Fruit fly (Drosophila melanogaster) whole organism, embryonic: ENCODE data around the gene Best4.
A peak's percentile ranks its signal among the peaks of the same experiment; 100 is the strongest.

Experiments used
- Ada2b ChIP-seq: fragments of 200-800 bp; sonication (Bioruptor generic); IDR thresholded peaks from 2 replicates; pipeline ENCODE4 v1.3.6; 2022; ENCODE audit warnings: missing biosample characterization, missing genetic modification characterization
- Antp ChIP-seq: fragments of 200-800 bp; sonication (Bioruptor generic); optimal IDR thresholded peaks from 3 replicates; lab custom pipeline; 2016; ENCODE audit warnings: missing biosample characterization, missing genetic modification characterization
- Blimp-1 ChIP-seq: fragments of 200-800 bp; sonication (Bioruptor generic); optimal IDR thresholded peaks from 3 replicates; lab custom pipeline; 2018; ENCODE audit warnings: missing biosample characterization, missing genetic modification characterization, mild to moderate bottlenecking, moderate library complexity, missing genetic modification reagents
- CG10209 ChIP-seq: fragments of 200-800 bp; sonication (Bioruptor generic); optimal IDR thresholded peaks from 3 replicates; lab custom pipeline; 2017; ENCODE audit warnings: missing biosample characterization, mild to moderate bottlenecking, missing genetic modification characterization, missing genetic modification reagents
- CG11247 ChIP-seq: fragments of 200-800 bp; sonication (Bioruptor generic); IDR thresholded peaks from 2 replicates; pipeline ENCODE4 v1.3.6; 2022; ENCODE audit warnings: missing biosample characterization, missing genetic modification characterization
- CG11723 ChIP-seq: fragments of 200-800 bp; sonication (Bioruptor generic); optimal IDR thresholded peaks from 2 replicates; lab custom pipeline; 2017; ENCODE audit warnings: missing biosample characterization, mild to moderate bottlenecking, missing genetic modification characterization
- CG12236 ChIP-seq: fragments of 200-800 bp; sonication (Bioruptor generic); optimal IDR thresholded peaks from 2 replicates; lab custom pipeline; 2016; ENCODE audit warnings: missing biosample characterization, missing genetic modification characterization
- CG12299 ChIP-seq: fragments of 200-800 bp; sonication (Bioruptor generic); optimal IDR thresholded peaks from 2 replicates; lab custom pipeline; 2018; ENCODE audit warnings: missing biosample characterization, mild to moderate bottlenecking, missing genetic modification characterization
- CG14710 ChIP-seq: fragments of 200-800 bp; sonication (Bioruptor generic); optimal IDR thresholded peaks from 3 replicates; lab custom pipeline; 2019; ENCODE audit warnings: missing biosample characterization, mild to moderate bottlenecking, missing genetic modification characterization, moderate library complexity
- CG14860 ChIP-seq: fragments of 200-800 bp; sonication (Bioruptor generic); IDR thresholded peaks from 3 replicates; pipeline ENCODE4 v1.3.6; 2022; ENCODE audit warnings: missing biosample characterization, missing genetic modification characterization; ENCODE audit not compliant: partially characterized antibody
- CG15696 ChIP-seq: fragments of 200-800 bp; sonication (Bioruptor generic); optimal IDR thresholded peaks from 2 replicates; lab custom pipeline; 2019; ENCODE audit warnings: missing biosample characterization, mild to moderate bottlenecking, missing genetic modification characterization, moderate library complexity
- CG1603 ChIP-seq: fragments of 200-800 bp; sonication (Bioruptor generic); optimal IDR thresholded peaks from 2 replicates; lab custom pipeline; 2019; ENCODE audit warnings: missing biosample characterization, mild to moderate bottlenecking, missing genetic modification characterization, moderate library complexity
- CG16863 ChIP-seq: fragments of 200-800 bp; sonication (Bioruptor generic); optimal IDR thresholded peaks from 3 replicates; lab custom pipeline; 2016; ENCODE audit warnings: missing biosample characterization, missing genetic modification characterization
- CG18262 ChIP-seq: fragments of 200-800 bp; optimal IDR thresholded peaks from 3 replicates; lab custom pipeline; 2019; ENCODE audit warnings: missing biosample characterization, mild to moderate bottlenecking, missing genetic modification characterization, moderate library complexity
- CG2116 ChIP-seq: fragments of 200-800 bp; sonication (Bioruptor generic); optimal IDR thresholded peaks from 3 replicates; lab custom pipeline; 2018; ENCODE audit warnings: missing biosample characterization, mild to moderate bottlenecking, missing genetic modification characterization
- CG2712 ChIP-seq: fragments of 200-800 bp; optimal IDR thresholded peaks from 3 replicates; lab custom pipeline; 2019; ENCODE audit warnings: missing biosample characterization, mild to moderate bottlenecking, missing genetic modification characterization, moderate library complexity
- CG4404 ChIP-seq: fragments of 200-800 bp; sonication (Bioruptor generic); IDR thresholded peaks from 2 replicates; pipeline ENCODE4 v1.3.6; 2022; ENCODE audit warnings: missing biosample characterization, missing genetic modification characterization
- CG8281 ChIP-seq: fragments of 200-800 bp; sonication (Bioruptor generic); optimal IDR thresholded peaks from 2 replicates; lab custom pipeline; 2018; ENCODE audit warnings: missing biosample characterization, mild to moderate bottlenecking, missing genetic modification characterization, moderate library complexity
- CG8388 ChIP-seq: fragments of 200-800 bp; sonication (Bioruptor generic); optimal IDR thresholded peaks from 2 replicates; lab custom pipeline; 2019; ENCODE audit warnings: missing biosample characterization, mild to moderate bottlenecking, missing genetic modification characterization, moderate library complexity
- D19A ChIP-seq: fragments of 200-800 bp; optimal IDR thresholded peaks from 3 replicates; lab custom pipeline; 2019; ENCODE audit warnings: missing biosample characterization, mild to moderate bottlenecking, missing genetic modification characterization, moderate library complexity
- D19B ChIP-seq: fragments of 200-800 bp; sonication (Bioruptor generic); optimal IDR thresholded peaks from 2 replicates; lab custom pipeline; 2017; ENCODE audit warnings: missing biosample characterization, mild to moderate bottlenecking, missing genetic modification characterization
- Ets65A ChIP-seq: fragments of 200-800 bp; sonication (Bioruptor generic); peaks from one replicate; lab custom pipeline; 2016; ENCODE audit warnings: missing biosample characterization, missing genetic modification characterization
- Hmx ChIP-seq: fragments of 200-800 bp; sonication (Bioruptor generic); optimal IDR thresholded peaks from 2 replicates; lab custom pipeline; 2016; ENCODE audit warnings: missing biosample characterization, missing genetic modification characterization
- Hr78 ChIP-seq, 2 experiments: fragments of 200-800 bp in 1 of 2; fragments of >200 bp in 1 of 2; sonication (Bioruptor generic) in 1 of 2; optimal IDR thresholded peaks; 2 replicates each; lab custom pipeline; 2017 to 2019; ENCODE audit warnings: missing biosample characterization in 2 of 2, missing genetic modification characterization in 2 of 2, mild to moderate bottlenecking in 1 of 2, moderate library complexity in 1 of 2
- Hsf ChIP-seq: fragments of 200-800 bp; sonication (Bioruptor generic); optimal IDR thresholded peaks from 3 replicates; lab custom pipeline; 2016; ENCODE audit warnings: missing biosample characterization, missing genetic modification characterization
- Jarid2 ChIP-seq: fragments of 200-800 bp; sonication (Bioruptor generic); optimal IDR thresholded peaks from 3 replicates; lab custom pipeline; 2017; ENCODE audit warnings: mild to moderate bottlenecking, missing biosample characterization, missing genetic modification reagents, missing genetic modification characterization
- Max ChIP-seq: fragments of 200-800 bp; sonication (Bioruptor generic); optimal IDR thresholded peaks from 2 replicates; lab custom pipeline; 2016; ENCODE audit warnings: missing biosample characterization, mild to moderate bottlenecking, missing genetic modification characterization
- Mes4 ChIP-seq: fragments of 200-800 bp; sonication (Bioruptor generic); optimal IDR thresholded peaks from 2 replicates; lab custom pipeline; 2016; ENCODE audit warnings: missing biosample characterization, missing genetic modification characterization
- NFAT ChIP-seq: fragments of 200-800 bp; sonication (Bioruptor generic); IDR thresholded peaks from 2 replicates; pipeline ENCODE4 v1.3.6; 2022; ENCODE audit warnings: missing biosample characterization, missing genetic modification characterization
- Vsx1 ChIP-seq: fragments of 200-800 bp; sonication (Bioruptor generic); optimal IDR thresholded peaks from 2 replicates; lab custom pipeline; 2017; ENCODE audit warnings: missing biosample characterization, mild to moderate bottlenecking, missing genetic modification characterization, missing genetic modification reagents
- chif ChIP-seq, 2 experiments: fragments of 200-800 bp; sonication (Bioruptor generic); optimal IDR thresholded peaks; 3 replicates each; lab custom pipeline; 2016; ENCODE audit warnings: missing biosample characterization in 2 of 2, missing genetic modification characterization in 2 of 2
- crol ChIP-seq: fragments of 200-800 bp; sonication (Bioruptor generic); IDR thresholded peaks from 2 replicates; pipeline ENCODE4 v1.3.6; 2022; ENCODE audit warnings: missing biosample characterization, missing genetic modification characterization
- dpn ChIP-seq, 2 experiments: fragments of 200-800 bp; sonication (Bioruptor generic); optimal IDR thresholded peaks; 3 replicates each; lab custom pipeline; 2016; ENCODE audit warnings: missing biosample characterization in 2 of 2, missing genetic modification characterization in 2 of 2
- fd102C ChIP-seq: fragments of 200-800 bp; sonication (Bioruptor generic); optimal IDR thresholded peaks from 2 replicates; lab custom pipeline; 2018; ENCODE audit warnings: missing biosample characterization, mild to moderate bottlenecking, missing genetic modification characterization, moderate library complexity
- fu2 ChIP-seq: fragments of 200-800 bp; sonication (Bioruptor generic); optimal IDR thresholded peaks from 2 replicates; lab custom pipeline; 2016; ENCODE audit warnings: missing biosample characterization, missing genetic modification characterization
- gem ChIP-seq: fragments of 200-800 bp; sonication (Bioruptor generic); optimal IDR thresholded peaks from 2 replicates; lab custom pipeline; 2019; ENCODE audit warnings: missing biosample characterization, mild to moderate bottlenecking, missing genetic modification characterization, moderate library complexity
- lmd ChIP-seq: fragments of 200-800 bp; sonication (Bioruptor generic); IDR thresholded peaks from 2 replicates; pipeline ENCODE4 v1.3.6; 2022; ENCODE audit warnings: missing biosample characterization, missing genetic modification characterization
- nom ChIP-seq: fragments of 200-800 bp; sonication (Bioruptor generic); optimal IDR thresholded peaks from 2 replicates; lab custom pipeline; 2017; ENCODE audit warnings: missing biosample characterization, missing genetic modification characterization, mild to moderate bottlenecking, moderate library complexity, missing genetic modification reagents
- odd ChIP-seq: fragments of 200-800 bp; sonication (Bioruptor generic); optimal IDR thresholded peaks from 2 replicates; lab custom pipeline; 2017; ENCODE audit warnings: missing biosample characterization, mild to moderate bottlenecking, missing genetic modification characterization
- phol ChIP-seq: fragments of 200-800 bp; sonication (Bioruptor generic); optimal IDR thresholded peaks from 3 replicates; lab custom pipeline; 2018; ENCODE audit warnings: missing biosample characterization, mild to moderate bottlenecking, missing genetic modification characterization, moderate library complexity
- prd ChIP-seq, 3 experiments: fragments of >200 bp in 2 of 3; fragments of 200-800 bp in 1 of 3; sonication (Bioruptor generic) in 1 of 3; optimal IDR thresholded peaks in 2 of 3; IDR thresholded peaks in 1 of 3; 2 replicates in 2 of 3; 3 replicates in 1 of 3; pipeline versions ENCODE4 v1.3.6 to Lab custom; 2017 to 2022; ENCODE audit warnings: missing biosample characterization in 1 of 3, missing genetic modification characterization in 1 of 3
- ro ChIP-seq: fragments of 200-800 bp; sonication (Bioruptor generic); IDR thresholded peaks from 2 replicates; pipeline ENCODE4 v1.3.6; 2022; ENCODE audit warnings: missing biosample characterization, missing genetic modification characterization
- sisA ChIP-seq: fragments of 200-800 bp; sonication (Bioruptor generic); IDR thresholded peaks from 2 replicates; pipeline ENCODE4 v1.3.6; 2022; ENCODE audit warnings: missing biosample characterization, missing genetic modification characterization
- stwl ChIP-seq: fragments of 200-800 bp; sonication (Bioruptor generic); optimal IDR thresholded peaks from 3 replicates; lab custom pipeline; 2018; ENCODE audit warnings: missing biosample characterization, mild to moderate bottlenecking, missing genetic modification characterization, moderate library complexity
- tgo ChIP-seq: fragments of 200-800 bp; sonication (Bioruptor generic); IDR thresholded peaks from 3 replicates; pipeline ENCODE4 v1.3.6; 2022; ENCODE audit warnings: missing biosample characterization, missing genetic modification characterization
- vfl ChIP-seq: fragments of 200-800 bp; sonication (Bioruptor generic); optimal IDR thresholded peaks from 2 replicates; lab custom pipeline; 2016; ENCODE audit warnings: missing biosample characterization, missing genetic modification characterization
- wdn ChIP-seq: fragments of 200-800 bp; sonication (Bioruptor generic); IDR thresholded peaks from 2 replicates; pipeline ENCODE4 v1.3.6; 2022; ENCODE audit warnings: missing biosample characterization, missing genetic modification characterization
- zen ChIP-seq: fragments of 200-800 bp; sonication (Bioruptor generic); optimal IDR thresholded peaks from 3 replicates; lab custom pipeline; 2018; ENCODE audit warnings: missing biosample characterization, mild to moderate bottlenecking, missing genetic modification characterization, moderate library complexity
- zf30C ChIP-seq: fragments of 200-800 bp; sonication (Bioruptor generic); optimal IDR thresholded peaks from 3 replicates; lab custom pipeline; 2018; ENCODE audit warnings: missing biosample characterization, mild to moderate bottlenecking, missing genetic modification characterization

Gene Best4

dm6 chr3L:15320241-15320640 is 21.5 kb downstream of the Best4 start (continued):
- no peak for TF ChIP-seq sisA (GFP tag; lab: Robert Waterston, UW)
- TF ChIP-seq CG11723, result no peak
- no peak for TF ChIP-seq nom (GFP tag; lab: Kevin White, UChicago)
- peak; percentile 38 for TF ChIP-seq fd102C
- peak; percentile 28 for TF ChIP-seq phol
- no peak for TF ChIP-seq odd (GFP tag; lab: Kevin White, UChicago)
- TF ChIP-seq tgo (GFP tag; lab: Robert Waterston, UW), result no peak
- no peak for TF ChIP-seq crol (GFP tag; lab: Robert Waterston, UW)
- peak; percentile 52 for TF ChIP-seq CG18262
- TF ChIP-seq Mes4 (GFP tag; lab: Kevin White, UChicago), result no peak
- no peak for TF ChIP-seq CG14860 (GFP tag; lab: Robert Waterston, UW)
- TF ChIP-seq Blimp-1 (GFP tag; lab: Kevin White, UChicago), result no peak
- peak; percentile 47; the same call in 1 of the 2 replicates for TF ChIP-seq CG4404 (GFP tag; lab: Robert Waterston, UW)
- TF ChIP-seq zen, result peak; percentile 6
- no peak for TF ChIP-seq D19B (GFP tag; lab: Kevin White, UChicago)
- no peak for TF ChIP-seq CG11247
- no peak for TF ChIP-seq CG10209 (GFP tag; lab: Kevin White, UChicago)
- no peak for TF ChIP-seq CG12236
- TF ChIP-seq CG15696, result peak; percentile 57
- TF ChIP-seq CG2116 (GFP tag; lab: Kevin White, UChicago), result no peak
- peak; percentile 32 for TF ChIP-seq gem (tag; lab: Kevin White, UChicago)
- no peak for TF ChIP-seq dpn (GFP tag; optimal IDR thresholded peaks at IDR 0.05; lab: Kevin White, UChicago)
- TF ChIP-seq Jarid2, result no peak
- TF ChIP-seq D19A, result peak; percentile 28
- no peak for TF ChIP-seq ro (GFP tag; lab: Robert Waterston, UW)
- no peak for TF ChIP-seq prd (optimal IDR thresholded peaks at IDR 0.05; lab: Kevin White, UChicago)
- peak; percentile 36; the same call in 2 of the 3 replicates for TF ChIP-seq prd (GFP tag; IDR thresholded peaks at IDR 0.05; lab: Robert Waterston, UW)
- TF ChIP-seq CG12299 (tag; lab: Kevin White, UChicago), result no peak
- no peak for TF ChIP-seq wdn (GFP tag; lab: Robert Waterston, UW)
- TF ChIP-seq stwl (tag; lab: Kevin White, UChicago), result peak; percentile 7
- TF ChIP-seq Vsx1 (GFP tag; lab: Kevin White, UChicago), result no peak
- no peak for TF ChIP-seq chif (GFP tag; optimal IDR thresholded peaks at IDR 0.05; lab: Kevin White, UChicago)
- no peak for TF ChIP-seq Hr78 (GFP tag; optimal IDR thresholded peaks at IDR 0.05; lab: Kevin White, UChicago)
- TF ChIP-seq Ets65A (GFP tag; lab: Kevin White, UChicago), result no peak
- peak; percentile 10 for TF ChIP-seq CG1603 (tag; lab: Kevin White, UChicago)
- TF ChIP-seq fu2 (GFP tag; lab: Kevin White, UChicago), result no peak
- TF ChIP-seq Max (GFP tag; lab: Kevin White, UChicago), result no peak
- peak; percentile 67 for TF ChIP-seq CG8388 (GFP tag; lab: Kevin White, UChicago)
- peak; percentile 41 for TF ChIP-seq CG14710
- TF ChIP-seq lmd, result no peak
- TF ChIP-seq CG16863, result no peak
- TF ChIP-seq CG2712 (tag; lab: Kevin White, UChicago), result peak; percentile 48
- TF ChIP-seq NFAT, result no peak
- no peak for TF ChIP-seq vfl
- TF ChIP-seq Ada2b (GFP tag; lab: Robert Waterston, UW), result no peak
- no peak for TF ChIP-seq Hsf (GFP tag; lab: Kevin White, UChicago)
- no peak for TF ChIP-seq Antp (GFP tag; lab: Kevin White, UChicago)
- no peak for TF ChIP-seq CG8281 (tag; lab: Kevin White, UChicago)
- TF ChIP-seq Hmx, result no peak
- TF ChIP-seq zf30C (GFP tag; lab: Kevin White, UChicago), result no peak
